Worm (Caenorhabditis elegans) whole organism, midembryonic: ENCODE results near the gene pqn-29.

Source experiments
- T22C8.4 ChIP-seq: fragments of 200-800 bp; sonication (Bioruptor generic); IDR thresholded peaks from 2 replicates; pipeline ENCODE4 v1.3.6; 2022; ENCODE audit warnings: missing genetic modification characterization, missing compliant biosample characterization
- flt-1 ChIP-seq: fragments of 200-800 bp; sonication (Bioruptor generic); IDR thresholded peaks from 2 replicates; pipeline ENCODE4 v1.3.6; 2022; ENCODE audit warnings: missing genetic modification characterization, missing compliant biosample characterization
- klf-2 ChIP-seq: fragments of 200-800 bp; sonication (Bioruptor generic); conservative IDR thresholded peaks from 2 replicates; pipeline ENCODE4 v1.3.6; 2022; ENCODE audit warnings: missing genetic modification reagents, missing genetic modification characterization, missing compliant biosample characterization
- ref-1 ChIP-seq: fragments of 200-800 bp; sonication (Bioruptor generic); conservative IDR thresholded peaks from 2 replicates; pipeline ENCODE4 v1.3.6; 2022; ENCODE audit warnings: missing genetic modification reagents, missing genetic modification characterization, missing compliant biosample characterization
- ztf-23 ChIP-seq: fragments of 200-800 bp; sonication (Bioruptor generic); IDR thresholded peaks from 2 replicates; pipeline ENCODE4 v1.3.6; 2022; ENCODE audit warnings: missing genetic modification reagents, missing genetic modification characterization, missing compliant biosample characterization

DNA sequence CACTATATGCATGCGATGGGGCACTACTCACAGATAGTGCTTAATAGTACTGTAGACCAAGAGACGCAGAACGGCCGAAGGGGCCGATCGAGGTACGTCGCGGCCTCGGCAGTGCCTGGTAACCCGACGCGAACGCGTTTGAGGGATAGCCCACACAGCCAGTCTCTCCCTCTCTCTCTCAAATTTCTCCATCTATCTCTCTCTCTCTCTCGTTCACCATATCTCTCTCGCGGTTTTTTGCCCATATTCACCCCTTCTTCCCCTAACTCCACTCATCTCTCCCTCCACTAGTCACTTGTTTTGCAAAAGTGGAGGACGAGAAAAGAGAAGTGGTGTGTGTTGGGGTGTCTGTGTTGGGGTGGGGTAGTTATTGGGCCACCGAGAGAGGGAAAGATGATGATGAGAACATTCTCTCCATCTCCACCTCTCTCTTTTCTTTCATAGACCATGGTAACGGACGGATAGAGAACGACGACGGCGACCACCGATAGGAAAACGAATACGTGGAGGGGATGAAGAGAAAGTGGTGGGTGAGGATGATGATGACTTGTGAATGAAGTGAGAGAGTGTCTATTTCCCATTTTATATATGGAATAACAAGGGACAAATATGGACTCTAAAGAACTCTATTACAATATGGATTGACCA is 20.7 kb upstream of the pqn-29 start:
- 0 out of 2 replicates have a peak, but pooled peaks have one; percentile 37 for TF ChIP-seq klf-2 (GFP tag; lab: Robert Waterston, UW)
- no peak for TF ChIP-seq ztf-23
- no peak for TF ChIP-seq ref-1 (GFP tag; lab: Robert Waterston, UW)
- no peak for TF ChIP-seq T22C8.4 (GFP tag; lab: Robert Waterston, UW)
- TF ChIP-seq flt-1, result peak; percentile 62; the same call in 1 of the 2 replicates
